Worm (Caenorhabditis elegans) whole organism, mixed stage, embryonic: ENCODE data around the gene T26C5.4.

Source experiments
- M03D4.4 ChIP-seq: sonication (generic microtip); optimal IDR thresholded peaks from 2 replicates; lab custom pipeline; 2017; ENCODE audit warnings: mild to moderate bottlenecking, missing genetic modification characterization, missing compliant biosample characterization
- bed-3 ChIP-seq: fragments of 200-800 bp; sonication (Bioruptor generic); optimal IDR thresholded peaks from 3 replicates; lab custom pipeline; 2018; ENCODE audit warnings: mild to moderate bottlenecking, missing genetic modification characterization, moderate library complexity, missing compliant biosample characterization
- blmp-1 ChIP-seq: fragments of 150-350 bp; optimal IDR thresholded peaks from 2 replicates; lab custom pipeline; 2014; ENCODE audit warnings: missing biosample characterization, missing genetic modification characterization
- ceh-39 ChIP-seq: fragments of 150-350 bp; optimal IDR thresholded peaks from 2 replicates; lab custom pipeline; 2014; ENCODE audit warnings: missing biosample characterization, missing genetic modification characterization
- ceh-43 ChIP-seq: fragments of 200-800 bp; sonication (Bioruptor generic); optimal IDR thresholded peaks from 2 replicates; lab custom pipeline; 2018; ENCODE audit warnings: mild to moderate bottlenecking, missing genetic modification characterization, moderate library complexity, missing compliant biosample characterization
- ceh-83 ChIP-seq: fragments of 200-800 bp; sonication (Bioruptor generic); optimal IDR thresholded peaks from 2 replicates; lab custom pipeline; 2018; ENCODE audit warnings: mild to moderate bottlenecking, missing genetic modification characterization, missing compliant biosample characterization
- ces-1 ChIP-seq: fragments of 150-350 bp; optimal IDR thresholded peaks from 2 replicates; lab custom pipeline; 2014; ENCODE audit warnings: missing biosample characterization, missing genetic modification reagents, missing genetic modification characterization
- cnd-1 ChIP-seq: fragments of 200-800 bp; sonication (Bioruptor generic); optimal IDR thresholded peaks from 2 replicates; lab custom pipeline; 2018; ENCODE audit warnings: mild to moderate bottlenecking, missing genetic modification characterization, missing compliant biosample characterization
- drap-1 ChIP-seq: fragments of 200-800 bp; sonication (Bioruptor generic); optimal IDR thresholded peaks from 3 replicates; lab custom pipeline; 2018; ENCODE audit warnings: mild to moderate bottlenecking, missing genetic modification characterization, missing compliant biosample characterization
- elt-1 ChIP-seq: sonication (generic microtip); optimal IDR thresholded peaks from 2 replicates; lab custom pipeline; 2017; ENCODE audit warnings: missing genetic modification characterization, mild to moderate bottlenecking, missing compliant biosample characterization, antibody characterized with exemption, moderate library complexity, borderline replicate concordance; ENCODE audit not compliant: insufficient read depth
- elt-3 ChIP-seq: fragments of 150-350 bp; optimal IDR thresholded peaks from 2 replicates; lab custom pipeline; 2014; ENCODE audit warnings: missing biosample characterization, missing genetic modification characterization
- flh-1 ChIP-seq: fragments of 200-800 bp; sonication (Bioruptor generic); optimal IDR thresholded peaks from 2 replicates; lab custom pipeline; 2018; ENCODE audit warnings: mild to moderate bottlenecking, missing genetic modification characterization, moderate library complexity, missing compliant biosample characterization
- ham-2 ChIP-seq: fragments of 200-800 bp; sonication (Bioruptor generic); optimal IDR thresholded peaks from 2 replicates; lab custom pipeline; 2018; ENCODE audit warnings: mild to moderate bottlenecking, missing genetic modification characterization, missing compliant biosample characterization
- hlh-1 ChIP-seq: fragments of 150-350 bp; optimal IDR thresholded peaks from 2 replicates; lab custom pipeline; 2014; ENCODE audit warnings: missing biosample characterization, missing genetic modification reagents, missing genetic modification characterization
- lin-13 ChIP-seq: fragments of 150-350 bp; optimal IDR thresholded peaks from 2 replicates; lab custom pipeline; 2014; ENCODE audit warnings: missing biosample characterization, missing genetic modification characterization
- lin-32 ChIP-seq: fragments of 200-800 bp; sonication (Bioruptor generic); optimal IDR thresholded peaks from 2 replicates; lab custom pipeline; 2018; ENCODE audit warnings: mild to moderate bottlenecking, missing genetic modification characterization, missing compliant biosample characterization
- lsy-2 ChIP-seq: fragments of 150-350 bp; optimal IDR thresholded peaks from 2 replicates; lab custom pipeline; 2014; ENCODE audit warnings: missing biosample characterization, missing genetic modification characterization
- mab-5 ChIP-seq: fragments of 150-350 bp; optimal IDR thresholded peaks from 2 replicates; lab custom pipeline; 2014; ENCODE audit warnings: missing biosample characterization, missing genetic modification characterization
- mep-1 ChIP-seq: fragments of 150-350 bp; optimal IDR thresholded peaks from 2 replicates; lab custom pipeline; 2017; ENCODE audit warnings: missing biosample characterization, missing genetic modification reagents, missing genetic modification characterization, inconsistent platforms
- mls-2 ChIP-seq: sonication (generic microtip); optimal IDR thresholded peaks from 2 replicates; lab custom pipeline; 2016; ENCODE audit warnings: mild to moderate bottlenecking, missing genetic modification characterization, moderate library complexity, missing compliant biosample characterization
- nhr-12 ChIP-seq: fragments of 150-350 bp; optimal IDR thresholded peaks from 2 replicates; lab custom pipeline; 2014; ENCODE audit warnings: missing biosample characterization, missing genetic modification characterization
- nhr-2 ChIP-seq: fragments of 150-350 bp; optimal IDR thresholded peaks from 2 replicates; lab custom pipeline; 2014; ENCODE audit warnings: missing biosample characterization, missing genetic modification characterization
- nhr-237 ChIP-seq: fragments of 150-350 bp; optimal IDR thresholded peaks from 2 replicates; lab custom pipeline; 2014; ENCODE audit warnings: missing biosample characterization, missing genetic modification characterization
- nhr-28 ChIP-seq: fragments of 150-350 bp; optimal IDR thresholded peaks from 2 replicates; lab custom pipeline; 2014; ENCODE audit warnings: missing biosample characterization, missing genetic modification characterization
- nhr-76 ChIP-seq: sonication (generic microtip); optimal IDR thresholded peaks from 2 replicates; lab custom pipeline; 2017; ENCODE audit warnings: missing biosample characterization, missing genetic modification characterization
- sem-2 ChIP-seq: fragments of 200-800 bp; sonication (Bioruptor generic); optimal IDR thresholded peaks from 2 replicates; lab custom pipeline; 2018; ENCODE audit warnings: mild to moderate bottlenecking, missing genetic modification characterization, missing compliant biosample characterization
- snpc-4 ChIP-seq: fragments of 150-350 bp; optimal IDR thresholded peaks from 2 replicates; lab custom pipeline; 2014; ENCODE audit warnings: missing biosample characterization, missing genetic modification characterization
- sptf-1 ChIP-seq: sonication (generic microtip); optimal IDR thresholded peaks from 2 replicates; lab custom pipeline; 2017; ENCODE audit warnings: mild to moderate bottlenecking, missing genetic modification characterization, moderate library complexity, missing compliant biosample characterization
- unc-120 ChIP-seq: sonication (generic microtip); optimal IDR thresholded peaks from 2 replicates; lab custom pipeline; 2017; ENCODE audit warnings: missing genetic modification characterization, missing compliant biosample characterization; ENCODE audit not compliant: poor library complexity, severe bottlenecking
- unc-39 ChIP-seq: fragments of 150-350 bp; optimal IDR thresholded peaks from 2 replicates; lab custom pipeline; 2014; ENCODE audit warnings: missing biosample characterization, missing genetic modification characterization
- unc-62 ChIP-seq: fragments of 150-350 bp; optimal IDR thresholded peaks from 2 replicates; lab custom pipeline; 2014; ENCODE audit warnings: missing biosample characterization, missing genetic modification reagents, missing genetic modification characterization
- zip-8 ChIP-seq: fragments of 150-350 bp; optimal IDR thresholded peaks from 2 replicates; lab custom pipeline; 2014; ENCODE audit warnings: missing biosample characterization, missing genetic modification characterization
- ztf-11 ChIP-seq: fragments of 150-350 bp; optimal IDR thresholded peaks from 2 replicates; lab custom pipeline; 2014; ENCODE audit warnings: missing biosample characterization, missing genetic modification characterization

The T26C5.4 gene

ce11 chrII:9237719-9238118, 12.6 kb downstream of the T26C5.4 start:
- no peak for TF ChIP-seq blmp-1 (tag; lab: Kevin White, UChicago)
- TF ChIP-seq nhr-237 (tag; lab: Kevin White, UChicago) = no peak
- no peak for TF ChIP-seq hlh-1
- no peak for TF ChIP-seq lin-32
- TF ChIP-seq unc-120 (tag; lab: Kevin White, UChicago) = no peak
- TF ChIP-seq ceh-39 (tag; lab: Kevin White, UChicago) = no peak
- no peak for TF ChIP-seq zip-8 (tag; lab: Kevin White, UChicago)
- TF ChIP-seq ham-2 (GFP tag; lab: Kevin White, UChicago) = no peak

- TF ChIP-seq ces-1 (no peak), unc-120 (tag; lab: Kevin White, UChicago) (no peak), nhr-76 (no peak), flh-1 (GFP tag; lab: Kevin White, UChicago) (no peak)
These were observed 13.3 kb downstream of the T26C5.4 start for ce11 chrII:9236972-9237371.

ce11 chrII:9236283-9236682, 14.0 kb downstream of the T26C5.4 start, which contains the start of gene T26C5.3:
TSS of gene T26C5.3 (plus strand) at chrII:9236583.
- TF ChIP-seq M03D4.4 (tag; lab: Kevin White, UChicago) (no peak), sem-2 (GFP tag; lab: Kevin White, UChicago) (no peak), unc-120 (tag; lab: Kevin White, UChicago) (no peak), drap-1 (GFP tag; lab: Kevin White, UChicago) (no peak), nhr-237 (tag; lab: Kevin White, UChicago) (no peak), sptf-1 (tag; lab: Kevin White, UChicago) (no peak), ces-1 (no peak), lsy-2 (no peak), snpc-4 (tag; lab: Kevin White, UChicago) (no peak), ztf-11 (tag; lab: Kevin White, UChicago) (no peak), ceh-83 (GFP tag; lab: Kevin White, UChicago) (no peak), unc-62 (GFP tag; lab: Kevin White, UChicago) (no peak), blmp-1 (tag; lab: Kevin White, UChicago) (no peak), ceh-39 (tag; lab: Kevin White, UChicago) (no peak), nhr-28 (no peak), bed-3 (GFP tag; lab: Kevin White, UChicago) (no peak), nhr-76 (no peak), elt-1 (no peak)

ce11 chrII:9233813-9234212, 16.5 kb downstream of the T26C5.4 start:
- TF ChIP-seq M03D4.4 (tag; lab: Kevin White, UChicago) (no peak), snpc-4 (tag; lab: Kevin White, UChicago) (no peak), nhr-2 (tag; lab: Kevin White, UChicago) (no peak), elt-3 (no peak), mab-5 (tag; lab: Kevin White, UChicago) (no peak), nhr-28 (no peak), lsy-2 (no peak), drap-1 (GFP tag; lab: Kevin White, UChicago) (no peak), cnd-1 (no peak), elt-1 (no peak), unc-39 (tag; lab: Kevin White, UChicago) (no peak), bed-3 (GFP tag; lab: Kevin White, UChicago) (no peak), nhr-12 (no peak)

- TF ChIP-seq nhr-2 (tag; lab: Kevin White, UChicago) (no peak), lin-13 (no peak), ces-1 (no peak), mls-2 (tag; lab: Kevin White, UChicago) (no peak), mep-1 (tag; lab: Kevin White, UChicago) (no peak), unc-120 (tag; lab: Kevin White, UChicago) (no peak), drap-1 (GFP tag; lab: Kevin White, UChicago) (no peak), ztf-11 (tag; lab: Kevin White, UChicago) (no peak), nhr-28 (no peak), flh-1 (GFP tag; lab: Kevin White, UChicago) (no peak), elt-1 (no peak), bed-3 (GFP tag; lab: Kevin White, UChicago) (no peak), blmp-1 (tag; lab: Kevin White, UChicago) (no peak), sptf-1 (tag; lab: Kevin White, UChicago) (no peak), snpc-4 (tag; lab: Kevin White, UChicago) (no peak), M03D4.4 (tag; lab: Kevin White, UChicago) (no peak), nhr-12 (no peak), ceh-43 (GFP tag; lab: Kevin White, UChicago) (no peak), cnd-1 (no peak), ceh-83 (GFP tag; lab: Kevin White, UChicago) (no peak)
These were observed 17.4 kb downstream of the T26C5.4 start, which contains the start of gene T26C5.2 for ce11 chrII:9232923-9233322. TSS of gene T26C5.2 (plus strand) at chrII:9233223.
